Worm (Caenorhabditis elegans) whole organism, L4 larva: Measurements from ENCODE around the gene cyn-11.

ENCODE experiments used
- F26F4.8 ChIP-seq: fragments of 200-800 bp; sonication (Bioruptor generic); conservative IDR thresholded peaks from 2 replicates; pipeline ENCODE4 v1.3.6; 2022; ENCODE audit warnings: missing genetic modification characterization, missing compliant biosample characterization
- F49E8.2 ChIP-seq: sonication (generic microtip); optimal IDR thresholded peaks from 2 replicates; lab custom pipeline; 2016; ENCODE audit warnings: missing compliant biosample characterization, mild to moderate bottlenecking, missing genetic modification characterization, borderline replicate concordance
- R02D3.7 ChIP-seq: fragments of 150-350 bp; sonication (generic microtip); optimal IDR thresholded peaks from 3 replicates; lab custom pipeline; 2014; ENCODE audit warnings: missing biosample characterization, missing genetic modification characterization
- T20F7.1 ChIP-seq: fragments of 200-800 bp; sonication (Bioruptor generic); optimal IDR thresholded peaks from 2 replicates; lab custom pipeline; 2018; ENCODE audit warnings: mild to moderate bottlenecking, missing genetic modification characterization, missing compliant biosample characterization
- T26A8.4 ChIP-seq: fragments of 200-800 bp; sonication (Bioruptor generic); IDR thresholded peaks from 2 replicates; pipeline ENCODE4 v1.3.6; 2022; ENCODE audit warnings: missing genetic modification characterization, missing compliant biosample characterization
- Y105C5A.15 ChIP-seq: fragments of 200-800 bp; sonication (Bioruptor generic); IDR thresholded peaks from 2 replicates; pipeline ENCODE4 v1.3.6; 2022; ENCODE audit warnings: missing genetic modification characterization, missing compliant biosample characterization
- Y75B8A.6 ChIP-seq: fragments of 200-800 bp; sonication (Bioruptor generic); IDR thresholded peaks from 2 replicates; pipeline ENCODE4 v1.3.6; 2022; ENCODE audit warnings: missing genetic modification reagents, missing genetic modification characterization, missing compliant biosample characterization
- ZK337.2 ChIP-seq: fragments of 200-800 bp; sonication (Bioruptor generic); IDR thresholded peaks from 2 replicates; pipeline ENCODE4 v1.3.6; 2022; ENCODE audit warnings: missing genetic modification reagents, missing genetic modification characterization, missing compliant biosample characterization
- aha-1 ChIP-seq: fragments of 150-350 bp; peaks from one replicate; lab custom pipeline; 2014; ENCODE audit warnings: missing biosample characterization, missing genetic modification characterization
- aly-2 ChIP-seq: sonication (generic microtip); optimal IDR thresholded peaks from 2 replicates; lab custom pipeline; 2018; ENCODE audit warnings: missing biosample characterization, missing genetic modification characterization
- arid-1 ChIP-seq: fragments of 200-800 bp; sonication (Bioruptor generic); conservative IDR thresholded peaks from 2 replicates; pipeline ENCODE4 v1.3.6; 2022; ENCODE audit warnings: missing genetic modification reagents, missing genetic modification characterization, missing compliant biosample characterization
- attf-4 ChIP-seq: sonication (generic microtip); optimal IDR thresholded peaks from 3 replicates; lab custom pipeline; 2017; ENCODE audit warnings: missing biosample characterization, missing genetic modification characterization
- ceh-20 ChIP-seq: fragments of 200-800 bp; sonication (Bioruptor generic); IDR thresholded peaks from 2 replicates; pipeline ENCODE4 v1.3.6; 2022; ENCODE audit warnings: missing genetic modification reagents, missing genetic modification characterization, missing compliant biosample characterization
- ceh-28 ChIP-seq: fragments of 150-350 bp; optimal IDR thresholded peaks from 2 replicates; lab custom pipeline; 2014; ENCODE audit warnings: missing biosample characterization, missing genetic modification reagents, missing genetic modification characterization
- ceh-62 ChIP-seq: sonication (generic microtip); optimal IDR thresholded peaks from 2 replicates; lab custom pipeline; 2017; ENCODE audit warnings: missing biosample characterization, missing genetic modification characterization
- cey-2 ChIP-seq: sonication (generic microtip); optimal IDR thresholded peaks from 3 replicates; lab custom pipeline; 2017; ENCODE audit warnings: missing genetic modification characterization, mild to moderate bottlenecking, missing compliant biosample characterization, antibody characterized with exemption, borderline replicate concordance; ENCODE audit not compliant: insufficient read depth
- daf-8 ChIP-seq: fragments of 200-800 bp; sonication (Bioruptor generic); IDR thresholded peaks from 2 replicates; pipeline ENCODE4 v1.3.6; 2022; ENCODE audit warnings: missing genetic modification characterization, missing compliant biosample characterization
- dmd-6 ChIP-seq: fragments of 200-800 bp; sonication (Bioruptor generic); IDR thresholded peaks from 2 replicates; pipeline ENCODE4 v1.3.6; 2022; ENCODE audit warnings: missing genetic modification reagents, missing genetic modification characterization, missing compliant biosample characterization
- dmd-9 ChIP-seq: fragments of 200-800 bp; sonication (Bioruptor generic); IDR thresholded peaks from 2 replicates; pipeline ENCODE4 v1.3.6; 2022; ENCODE audit warnings: missing genetic modification reagents, missing genetic modification characterization, missing compliant biosample characterization
- dpl-1 ChIP-seq: fragments of 150-350 bp; optimal IDR thresholded peaks from 2 replicates; lab custom pipeline; 2014; ENCODE audit warnings: missing biosample characterization, missing genetic modification reagents, missing genetic modification characterization
- fkh-10 ChIP-seq: fragments of 150-350 bp; optimal IDR thresholded peaks from 2 replicates; lab custom pipeline; 2014; ENCODE audit warnings: missing biosample characterization, missing genetic modification reagents, missing genetic modification characterization
- fos-1 ChIP-seq: fragments of 150-350 bp; optimal IDR thresholded peaks from 2 replicates; lab custom pipeline; 2014; ENCODE audit warnings: missing biosample characterization, missing genetic modification characterization
- hif-1 ChIP-seq, 2 experiments: sonication (generic microtip); optimal IDR thresholded peaks; 2 replicates each; lab custom pipeline; 2016 to 2017; ENCODE audit warnings: missing compliant biosample characterization in 2 of 2, missing genetic modification characterization in 2 of 2, missing genetic modification reagents in 2 of 2, missing genotype in 2 of 2, mild to moderate bottlenecking in 1 of 2
- hmg-1.1 ChIP-seq: fragments of 200-800 bp; sonication (Bioruptor generic); IDR thresholded peaks from 2 replicates; pipeline ENCODE4 v1.3.6; 2022; ENCODE audit warnings: missing genetic modification reagents, missing genetic modification characterization, missing compliant biosample characterization
- lim-7 ChIP-seq: fragments of 200-800 bp; sonication (Bioruptor generic); IDR thresholded peaks from 2 replicates; pipeline ENCODE4 v1.3.6; 2022; ENCODE audit warnings: missing genetic modification characterization, missing compliant biosample characterization
- lin-1 ChIP-seq: fragments of 200-800 bp; sonication (Bioruptor generic); IDR thresholded peaks from 2 replicates; pipeline ENCODE4 v1.3.6; 2022; ENCODE audit warnings: missing genetic modification reagents, missing genetic modification characterization, missing compliant biosample characterization
- lin-29 ChIP-seq: fragments of 200-800 bp; sonication (Bioruptor generic); IDR thresholded peaks from 2 replicates; pipeline ENCODE4 v1.3.6; 2022; ENCODE audit warnings: missing genetic modification reagents, missing genetic modification characterization, missing compliant biosample characterization
- lin-38 ChIP-seq: fragments of 200-800 bp; sonication (Bioruptor generic); IDR thresholded peaks from 2 replicates; pipeline ENCODE4 v1.3.6; 2022; ENCODE audit warnings: missing genetic modification reagents, missing genetic modification characterization, missing compliant biosample characterization
- lsy-2 ChIP-seq, 2 experiments: fragments of 150-350 bp in 1 of 2; sonication (generic microtip) in 1 of 2; optimal IDR thresholded peaks; 2 replicates each; lab custom pipeline; 2014 to 2017; ENCODE audit warnings: missing biosample characterization in 2 of 2, missing genetic modification characterization in 2 of 2
- madf-5 ChIP-seq, 2 experiments: fragments of 200-800 bp; sonication (Bioruptor generic); IDR thresholded peaks; 2 replicates each; pipeline ENCODE4 v1.3.6; 2022; ENCODE audit warnings: missing compliant biosample characterization in 2 of 2, missing genetic modification characterization in 2 of 2
- mdl-1 ChIP-seq, 2 experiments: fragments of 150-350 bp in 1 of 2; sonication (generic microtip) in 1 of 2; optimal IDR thresholded peaks; 2 replicates each; lab custom pipeline; 2014 to 2017; ENCODE audit warnings: missing biosample characterization in 2 of 2, missing genetic modification characterization in 2 of 2
- mep-1 ChIP-seq: fragments of 150-350 bp; sonication (generic microtip); optimal IDR thresholded peaks from 3 replicates; lab custom pipeline; 2014; ENCODE audit warnings: missing biosample characterization, missing genetic modification characterization
- nhr-10 ChIP-seq: fragments of 150-350 bp; optimal IDR thresholded peaks from 2 replicates; lab custom pipeline; 2014; ENCODE audit warnings: missing biosample characterization, missing genetic modification characterization
- nhr-28 ChIP-seq: fragments of 150-350 bp; optimal IDR thresholded peaks from 2 replicates; lab custom pipeline; 2014; ENCODE audit warnings: missing biosample characterization, missing genetic modification characterization
- nhr-41 ChIP-seq: fragments of 200-800 bp; sonication (Bioruptor generic); IDR thresholded peaks from 2 replicates; pipeline ENCODE4 v1.3.6; 2022; ENCODE audit warnings: missing genetic modification reagents, missing genetic modification characterization, missing compliant biosample characterization
- nhr-42 ChIP-seq: fragments of 200-800 bp; sonication (Bioruptor generic); IDR thresholded peaks from 2 replicates; pipeline ENCODE4 v1.3.6; 2022; ENCODE audit warnings: missing genetic modification characterization, missing compliant biosample characterization
- nhr-6 ChIP-seq: fragments of 150-350 bp; optimal IDR thresholded peaks from 2 replicates; lab custom pipeline; 2014; ENCODE audit warnings: missing biosample characterization, missing genetic modification characterization
- php-3 ChIP-seq: fragments of 200-800 bp; sonication (Bioruptor generic); IDR thresholded peaks from 2 replicates; pipeline ENCODE4 v1.3.6; 2022; ENCODE audit warnings: missing genetic modification reagents, missing genetic modification characterization, missing compliant biosample characterization
- rbr-2 ChIP-seq: sonication (generic microtip); optimal IDR thresholded peaks from 2 replicates; lab custom pipeline; 2016; ENCODE audit warnings: missing genotype, missing genetic modification characterization, missing compliant biosample characterization
- snpc-4 ChIP-seq: fragments of 150-350 bp; optimal IDR thresholded peaks from 2 replicates; lab custom pipeline; 2014; ENCODE audit warnings: missing biosample characterization, missing genetic modification characterization
- spr-3 ChIP-seq: fragments of 200-800 bp; sonication (Bioruptor generic); optimal IDR thresholded peaks from 2 replicates; lab custom pipeline; 2018; ENCODE audit warnings: mild to moderate bottlenecking, missing genetic modification characterization, missing compliant biosample characterization
- tag-97 ChIP-seq: fragments of 200-800 bp; sonication (Bioruptor generic); IDR thresholded peaks from 2 replicates; pipeline ENCODE4 v1.3.6; 2022; ENCODE audit warnings: missing genetic modification characterization, missing compliant biosample characterization
- tra-1 ChIP-seq: fragments of 200-800 bp; sonication (Bioruptor generic); IDR thresholded peaks from 2 replicates; pipeline ENCODE4 v1.3.6; 2022; ENCODE audit warnings: missing genetic modification reagents, missing genetic modification characterization, missing compliant biosample characterization
- unc-130 ChIP-seq: sonication (generic microtip); optimal IDR thresholded peaks from 2 replicates; lab custom pipeline; 2016; ENCODE audit warnings: missing genetic modification reagents, missing genetic modification characterization, missing compliant biosample characterization
- unc-39 ChIP-seq: sonication (generic microtip); optimal IDR thresholded peaks from 2 replicates; lab custom pipeline; 2017; ENCODE audit warnings: missing biosample characterization, missing genetic modification characterization
- zag-1 ChIP-seq: fragments of 150-350 bp; optimal IDR thresholded peaks from 2 replicates; lab custom pipeline; 2014; ENCODE audit warnings: missing biosample characterization, missing genetic modification characterization
- ztf-11 ChIP-seq: fragments of 150-350 bp; optimal IDR thresholded peaks from 2 replicates; lab custom pipeline; 2014; ENCODE audit warnings: missing biosample characterization, missing genetic modification characterization

cyn-11 gene

ce11 chrII:8744555-8745448 is 28.7 kb upstream of the cyn-11 start (continued):
- TF ChIP-seq R02D3.7 (tag; lab: Kevin White, UChicago), result no peak
- TF ChIP-seq Y105C5A.15 (GFP tag; lab: Robert Waterston, UW), result no peak
- TF ChIP-seq hmg-1.1 (GFP tag; lab: Robert Waterston, UW), result no peak
- TF ChIP-seq F49E8.2 (tag; lab: Kevin White, UChicago), result no peak
- no peak for TF ChIP-seq nhr-6 (tag; lab: Kevin White, UChicago)
- TF ChIP-seq lin-1, result no peak
- no peak for TF ChIP-seq unc-130 (GFP tag; lab: Kevin White, UChicago)
- no peak for TF ChIP-seq tra-1 (GFP tag; lab: Robert Waterston, UW)
- peak in 1 of 2 experiments; percentile 3 for TF ChIP-seq lsy-2 (tag; optimal IDR thresholded peaks at IDR 0.05; lab: Kevin White, UChicago)
- peak; percentile 64 for TF ChIP-seq T26A8.4 (GFP tag; lab: Robert Waterston, UW)
- TF ChIP-seq ZK337.2 (GFP tag; lab: Robert Waterston, UW), result no peak
- TF ChIP-seq lin-38 (GFP tag; lab: Robert Waterston, UW), result peak; percentile 10; the same call in 1 of the 2 replicates
- TF ChIP-seq fos-1 (tag; lab: Kevin White, UChicago), result no peak
- no peak for TF ChIP-seq dmd-6 (GFP tag; lab: Robert Waterston, UW)
- peak; percentile 11 for TF ChIP-seq mep-1 (tag; lab: Kevin White, UChicago)
- peak; percentile 62 to 68 for TF ChIP-seq mdl-1 (tag; optimal IDR thresholded peaks at IDR 0.05; lab: Kevin White, UChicago)
- no peak for TF ChIP-seq dmd-9 (GFP tag; lab: Robert Waterston, UW)
- peak in 1 of 2 experiments; percentile 14 for TF ChIP-seq hif-1 (tag; optimal IDR thresholded peaks at IDR 0.05; lab: Kevin White, UChicago)
- no peak for TF ChIP-seq attf-4
- TF ChIP-seq dpl-1, result no peak
- TF ChIP-seq daf-8 (GFP tag; lab: Robert Waterston, UW), result no peak
- TF ChIP-seq nhr-42 (GFP tag; lab: Robert Waterston, UW), result 0 out of 2 replicates have a peak, but pooled peaks have one; percentile 12

ce11 chrII:8743379-8744173 is 27.5 kb upstream of the cyn-11 start, which contains the start of gene mak-1:
mak-1 (plus strand) TSS chrII:8744071.
- no peak for TF ChIP-seq unc-39
- peak; percentile 8 for TF ChIP-seq ceh-28 (tag; lab: Kevin White, UChicago)
- no peak for TF ChIP-seq lin-29 (GFP tag; lab: Robert Waterston, UW)
- TF ChIP-seq spr-3 (GFP tag; lab: Kevin White, UChicago), result no peak
- no peak for TF ChIP-seq cey-2 (tag; lab: Kevin White, UChicago)
- no peak for TF ChIP-seq ceh-62 (tag; lab: Kevin White, UChicago)
- no peak for TF ChIP-seq F26F4.8
- no peak for TF ChIP-seq madf-5 (GFP tag; IDR thresholded peaks at IDR 0.05; lab: Robert Waterston, UW)
- no peak for TF ChIP-seq nhr-42 (GFP tag; lab: Robert Waterston, UW)
- TF ChIP-seq rbr-2 (tag; lab: Kevin White, UChicago), result no peak
- TF ChIP-seq Y75B8A.6 (GFP tag; lab: Robert Waterston, UW), result no peak
- no peak for TF ChIP-seq T20F7.1 (GFP tag; lab: Kevin White, UChicago)
- peak; percentile 52; the same call in 1 of the 2 replicates for TF ChIP-seq dmd-6 (GFP tag; lab: Robert Waterston, UW)
- TF ChIP-seq ztf-11 (tag; lab: Kevin White, UChicago), result no peak
- TF ChIP-seq attf-4, result no peak
- TF ChIP-seq fkh-10 (GFP tag; lab: Kevin White, UChicago), result no peak
- TF ChIP-seq nhr-41 (GFP tag; lab: Robert Waterston, UW), result no peak
- TF ChIP-seq nhr-28 (tag; lab: Kevin White, UChicago), result peak; percentile 96
- no peak for TF ChIP-seq lim-7 (GFP tag; lab: Robert Waterston, UW)
- TF ChIP-seq snpc-4, result no peak
- TF ChIP-seq hmg-1.1 (GFP tag; lab: Robert Waterston, UW), result 0 out of 2 replicates have a peak, but pooled peaks have one; percentile 15
- TF ChIP-seq R02D3.7 (tag; lab: Kevin White, UChicago), result no peak
- TF ChIP-seq aly-2 (tag; lab: Kevin White, UChicago), result no peak
- TF ChIP-seq tag-97 (GFP tag; lab: Robert Waterston, UW), result no peak
- no peak for TF ChIP-seq ceh-20 (GFP tag; lab: Robert Waterston, UW)
- no peak for TF ChIP-seq php-3 (GFP tag; lab: Robert Waterston, UW)
- peak; percentile 77 for TF ChIP-seq nhr-10 (tag; lab: Kevin White, UChicago)
- TF ChIP-seq zag-1 (tag; lab: Kevin White, UChicago), result no peak
- TF ChIP-seq arid-1 (GFP tag; lab: Robert Waterston, UW), result peak; percentile 39; the same call in 1 of the 2 replicates
- peak; percentile 96 for TF ChIP-seq aha-1 (tag; lab: Kevin White, UChicago)
